Fruit fly (Drosophila melanogaster) whole organism, prepupa: ENCODE data around the gene CG46313.

Experiments used
- Blimp-1 ChIP-seq: fragments of 200-800 bp; sonication (Bioruptor generic); optimal IDR thresholded peaks from 3 replicates; lab custom pipeline; 2017; ENCODE audit warnings: missing biosample characterization, missing genetic modification characterization, mild to moderate bottlenecking, moderate library complexity, missing genetic modification reagents
- CG10669 ChIP-seq: fragments of 200-800 bp; sonication (Bioruptor generic); optimal IDR thresholded peaks from 3 replicates; lab custom pipeline; 2018; ENCODE audit warnings: missing biosample characterization, mild to moderate bottlenecking, missing genetic modification characterization, moderate library complexity
- CG11294 ChIP-seq: fragments of 200-800 bp; sonication (Bioruptor generic); IDR thresholded peaks from 2 replicates; pipeline ENCODE4 v1.3.6; 2022; ENCODE audit warnings: missing biosample characterization, missing genetic modification characterization
- CG15336 ChIP-seq: fragments of 200-800 bp; sonication (Bioruptor generic); IDR thresholded peaks from 2 replicates; pipeline ENCODE4 v1.3.6; 2022; ENCODE audit warnings: missing biosample characterization, missing genetic modification characterization
- CG1621 ChIP-seq: fragments of 200-800 bp; sonication (Bioruptor generic); optimal IDR thresholded peaks from 3 replicates; lab custom pipeline; 2018; ENCODE audit warnings: missing biosample characterization, mild to moderate bottlenecking, missing genetic modification characterization
- CG32006 ChIP-seq: fragments of 200-800 bp; sonication (Bioruptor generic); optimal IDR thresholded peaks from 3 replicates; lab custom pipeline; 2017; ENCODE audit warnings: missing biosample characterization, mild to moderate bottlenecking, missing genetic modification characterization
- CG34406 ChIP-seq: fragments of 200-800 bp; sonication (Bioruptor generic); optimal IDR thresholded peaks from 3 replicates; lab custom pipeline; 2016; ENCODE audit warnings: missing biosample characterization, missing genetic modification characterization
- CG3919 ChIP-seq: fragments of 200-800 bp; sonication (Bioruptor generic); optimal IDR thresholded peaks from 3 replicates; lab custom pipeline; 2016; ENCODE audit warnings: missing biosample characterization, missing genetic modification characterization
- CG6163 ChIP-seq: fragments of 200-800 bp; sonication (Bioruptor generic); IDR thresholded peaks from 3 replicates; pipeline ENCODE4 v1.3.6; 2022; ENCODE audit warnings: missing biosample characterization, missing genetic modification characterization
- CG6276 ChIP-seq: fragments of 200-800 bp; sonication (Bioruptor generic); optimal IDR thresholded peaks from 2 replicates; lab custom pipeline; 2017; ENCODE audit warnings: missing biosample characterization, mild to moderate bottlenecking, missing genetic modification characterization
- CG6792 ChIP-seq: fragments of 200-800 bp; sonication (Bioruptor generic); optimal IDR thresholded peaks from 3 replicates; lab custom pipeline; 2016; ENCODE audit warnings: missing biosample characterization, missing genetic modification characterization
- CG6808 ChIP-seq: fragments of 200-800 bp; sonication (Bioruptor generic); optimal IDR thresholded peaks from 3 replicates; lab custom pipeline; 2017; ENCODE audit warnings: missing biosample characterization, missing genetic modification characterization, mild to moderate bottlenecking, moderate library complexity, missing genetic modification reagents
- CG6854 ChIP-seq: fragments of 200-800 bp; sonication (Bioruptor generic); optimal IDR thresholded peaks from 2 replicates; lab custom pipeline; 2017; ENCODE audit warnings: missing biosample characterization, mild to moderate bottlenecking, missing genetic modification characterization
- CG7368 ChIP-seq: fragments of 200-800 bp; sonication (Bioruptor generic); optimal IDR thresholded peaks from 3 replicates; lab custom pipeline; 2016; ENCODE audit warnings: missing biosample characterization, missing genetic modification characterization
- CG8632 ChIP-seq: fragments of 200-800 bp; sonication (Bioruptor generic); optimal IDR thresholded peaks from 3 replicates; lab custom pipeline; 2016; ENCODE audit warnings: missing biosample characterization, missing genetic modification characterization
- Eip75B ChIP-seq: fragments of 200-800 bp; sonication (Bioruptor generic); optimal IDR thresholded peaks from 3 replicates; lab custom pipeline; 2016; ENCODE audit warnings: missing biosample characterization, missing genetic modification characterization
- Gug ChIP-seq: fragments of 200-800 bp; sonication (Bioruptor generic); IDR thresholded peaks from 2 replicates; pipeline ENCODE4 v1.3.6; 2022; ENCODE audit warnings: missing biosample characterization, missing genetic modification characterization
- Hr38 ChIP-seq: sonication (Bioruptor generic); optimal IDR thresholded peaks from 2 replicates; lab custom pipeline; 2016; ENCODE audit warnings: missing biosample characterization, missing genetic modification characterization
- Hr4 ChIP-seq: fragments of 200-800 bp; sonication (Bioruptor generic); optimal IDR thresholded peaks from 3 replicates; lab custom pipeline; 2016; ENCODE audit warnings: missing biosample characterization, missing genetic modification characterization
- OdsH ChIP-seq: fragments of 200-800 bp; sonication (Bioruptor generic); optimal IDR thresholded peaks from 3 replicates; lab custom pipeline; 2016; ENCODE audit warnings: missing biosample characterization, missing genetic modification characterization
- Sox102F ChIP-seq: fragments of 200-800 bp; sonication (Bioruptor generic); optimal IDR thresholded peaks from 2 replicates; lab custom pipeline; 2016; ENCODE audit warnings: missing biosample characterization, mild to moderate bottlenecking, missing genetic modification characterization
- Sox14 ChIP-seq: fragments of 200-800 bp; sonication (Bioruptor generic); optimal IDR thresholded peaks from 3 replicates; lab custom pipeline; 2016; ENCODE audit warnings: missing biosample characterization, missing genetic modification characterization
- Sox15 ChIP-seq: fragments of 200-800 bp; sonication (Bioruptor generic); optimal IDR thresholded peaks from 3 replicates; lab custom pipeline; 2016; ENCODE audit warnings: missing biosample characterization, missing genetic modification characterization
- achi ChIP-seq: fragments of 200-800 bp; sonication (Bioruptor generic); optimal IDR thresholded peaks from 3 replicates; lab custom pipeline; 2016; ENCODE audit warnings: missing biosample characterization, missing genetic modification characterization
- acj6 ChIP-seq: fragments of 200-800 bp; sonication (Bioruptor generic); optimal IDR thresholded peaks from 3 replicates; lab custom pipeline; 2016; ENCODE audit warnings: missing biosample characterization, missing genetic modification characterization
- cyc ChIP-seq: fragments of 200-800 bp; sonication (Bioruptor generic); optimal IDR thresholded peaks from 3 replicates; lab custom pipeline; 2016; ENCODE audit warnings: missing biosample characterization, missing genetic modification characterization
- dac ChIP-seq: fragments of 200-800 bp; sonication (Bioruptor generic); optimal IDR thresholded peaks from 2 replicates; lab custom pipeline; 2017; ENCODE audit warnings: missing biosample characterization, mild to moderate bottlenecking, missing genetic modification characterization
- dsx ChIP-seq: fragments of 200-800 bp; optimal IDR thresholded peaks from 3 replicates; lab custom pipeline; 2019; ENCODE audit warnings: missing biosample characterization, mild to moderate bottlenecking, missing genetic modification characterization, moderate library complexity; ENCODE audit not compliant: poor library complexity, severe bottlenecking
- fd59A ChIP-seq: fragments of 200-800 bp; sonication (Bioruptor generic); optimal IDR thresholded peaks from 2 replicates; lab custom pipeline; 2017; ENCODE audit warnings: missing biosample characterization, mild to moderate bottlenecking, missing genetic modification characterization, missing genetic modification reagents
- fkh ChIP-seq: fragments of 200-800 bp; sonication (Bioruptor generic); optimal IDR thresholded peaks from 3 replicates; lab custom pipeline; 2017; ENCODE audit warnings: missing biosample characterization, mild to moderate bottlenecking, missing genetic modification characterization, moderate library complexity
- lz ChIP-seq: fragments of 200-800 bp; sonication (Bioruptor generic); optimal IDR thresholded peaks from 3 replicates; lab custom pipeline; 2016; ENCODE audit warnings: missing biosample characterization, missing genetic modification characterization
- net ChIP-seq: fragments of 200-800 bp; sonication (Bioruptor generic); optimal IDR thresholded peaks from 3 replicates; lab custom pipeline; 2016; ENCODE audit warnings: missing biosample characterization, missing genetic modification characterization
- pdm3 ChIP-seq: fragments of 200-800 bp; sonication (Bioruptor generic); optimal IDR thresholded peaks from 3 replicates; lab custom pipeline; 2016; ENCODE audit warnings: missing biosample characterization, missing genetic modification characterization
- salr ChIP-seq, 2 experiments: fragments of 200-800 bp; sonication (Bioruptor generic); optimal IDR thresholded peaks; 3 replicates each; lab custom pipeline; 2016 to 2018; ENCODE audit warnings: missing biosample characterization in 2 of 2, missing genetic modification characterization in 2 of 2, mild to moderate bottlenecking in 1 of 2
- ss ChIP-seq, 2 experiments: fragments of 200-800 bp; sonication (Bioruptor generic); optimal IDR thresholded peaks; 2 replicates in 1 of 2; 3 replicates in 1 of 2; lab custom pipeline; 2017 to 2018; ENCODE audit warnings: mild to moderate bottlenecking in 2 of 2, missing biosample characterization in 2 of 2, missing genetic modification characterization in 2 of 2, moderate library complexity in 1 of 2
- svp ChIP-seq: fragments of 200-800 bp; sonication (Bioruptor generic); peaks from one replicate; lab custom pipeline; 2016; ENCODE audit warnings: missing biosample characterization, missing genetic modification characterization
- topi ChIP-seq: fragments of 200-800 bp; sonication (Bioruptor generic); optimal IDR thresholded peaks from 3 replicates; lab custom pipeline; 2016; ENCODE audit warnings: missing biosample characterization, missing genetic modification characterization
- vri ChIP-seq: fragments of 200-800 bp; sonication (Bioruptor generic); optimal IDR thresholded peaks from 3 replicates; lab custom pipeline; 2016; ENCODE audit warnings: missing biosample characterization, mild to moderate bottlenecking, missing genetic modification characterization

Gene CG46313

dm6 chr3R:26954020-26954672 is 24.2 kb upstream of the CG46313 start (continued):
- peak; percentile 55 for TF ChIP-seq lz (GFP tag; lab: Kevin White, UChicago)
- TF ChIP-seq vri (GFP tag; lab: Kevin White, UChicago), result peak; percentile 76
- peak; percentile 97 for TF ChIP-seq CG6163
- TF ChIP-seq svp (GFP tag; lab: Kevin White, UChicago), result peak; percentile 91
- peak; percentile 98 for TF ChIP-seq CG15336 (GFP tag; lab: Robert Waterston, UW)
- TF ChIP-seq pdm3 (GFP tag; lab: Kevin White, UChicago), result peak; percentile 76
- peak; percentile 96 for TF ChIP-seq CG8632
- TF ChIP-seq fkh (GFP tag; lab: Kevin White, UChicago), result peak; percentile 73
- no peak for TF ChIP-seq Hr38 (GFP tag; lab: Kevin White, UChicago)
- TF ChIP-seq Sox14 (GFP tag; lab: Kevin White, UChicago), result peak; percentile 72
- TF ChIP-seq cyc, result peak; percentile 72
- peak; percentile 77 for TF ChIP-seq topi (GFP tag; lab: Kevin White, UChicago)
- TF ChIP-seq CG6854 (GFP tag; lab: Kevin White, UChicago), result peak; percentile 87
- peak; percentile 89 for TF ChIP-seq OdsH (GFP tag; lab: Kevin White, UChicago)
- TF ChIP-seq dsx (GFP tag; lab: Kevin White, UChicago), result peak; percentile 95
- peak; percentile 81 for TF ChIP-seq CG6808 (GFP tag; lab: Kevin White, UChicago)
- peak; percentile 71 for TF ChIP-seq Hr4 (GFP tag; lab: Kevin White, UChicago)
- TF ChIP-seq CG10669 (GFP tag; lab: Kevin White, UChicago), result peak; percentile 93
- TF ChIP-seq Eip75B (GFP tag; lab: Kevin White, UChicago), result peak; percentile 47
- peak; percentile 92 for TF ChIP-seq CG6276 (GFP tag; lab: Kevin White, UChicago)
- peak; percentile 68 to 89 for TF ChIP-seq salr (GFP tag; optimal IDR thresholded peaks at IDR 0.05; lab: Kevin White, UChicago)
- peak; percentile 89 for TF ChIP-seq Gug (GFP tag; lab: Robert Waterston, UW)
- peak; percentile 85 for TF ChIP-seq CG1621 (tag; lab: Kevin White, UChicago)
- TF ChIP-seq CG11294 (GFP tag; lab: Robert Waterston, UW), result peak; percentile 83
- peak; percentile 89 for TF ChIP-seq acj6 (GFP tag; lab: Kevin White, UChicago)
- peak; percentile 94 to 95 for TF ChIP-seq ss (GFP tag; optimal IDR thresholded peaks at IDR 0.05; lab: Kevin White, UChicago)
- peak; percentile 92 for TF ChIP-seq CG3919 (GFP tag; lab: Kevin White, UChicago)
- peak; percentile 94 for TF ChIP-seq achi (GFP tag; lab: Kevin White, UChicago)
- peak; percentile 77 for TF ChIP-seq Blimp-1 (GFP tag; lab: Kevin White, UChicago)
- TF ChIP-seq CG7368 (GFP tag; lab: Kevin White, UChicago), result peak; percentile 91
- peak; percentile 90 for TF ChIP-seq CG32006 (GFP tag; lab: Kevin White, UChicago)
- TF ChIP-seq CG6792 (GFP tag; lab: Kevin White, UChicago), result peak; percentile 86
- peak; percentile 84 for TF ChIP-seq net (GFP tag; lab: Kevin White, UChicago)

dm6 chr3R:26955527-26955926 is 22.8 kb upstream of the CG46313 start:
- TF ChIP-seq Sox102F (GFP tag; lab: Kevin White, UChicago) (no peak), OdsH (GFP tag; lab: Kevin White, UChicago) (no peak), svp (GFP tag; lab: Kevin White, UChicago) (peak; percentile 55), CG11294 (GFP tag; lab: Robert Waterston, UW) (no peak), dac (GFP tag; lab: Kevin White, UChicago) (no peak), fd59A (GFP tag; lab: Kevin White, UChicago) (no peak), CG34406 (GFP tag; lab: Kevin White, UChicago) (no peak), Sox15 (GFP tag; lab: Kevin White, UChicago) (no peak)
